Worm (Caenorhabditis elegans): ENCODE data around the gene C05E11.7.

ce11 chrX:4604185-4604584 is 18.7 kb upstream of the C05E11.7 start:
- TF ChIP-seq elt-3 (tag; optimal IDR thresholded peaks at IDR 0.05), result no peak
- no peak for TF ChIP-seq hlh-1 (tag; optimal IDR thresholded peaks at IDR 0.05)
- no peak for TF ChIP-seq ztf-11 (tag; optimal IDR thresholded peaks at IDR 0.05)
- no peak for TF ChIP-seq snpc-4 (tag; optimal IDR thresholded peaks at IDR 0.05)
- TF ChIP-seq zip-8 (tag; optimal IDR thresholded peaks at IDR 0.05), result no peak
- TF ChIP-seq lin-13 (tag; optimal IDR thresholded peaks at IDR 0.05), result no peak
- no peak for TF ChIP-seq flh-1 (GFP tag; optimal IDR thresholded peaks at IDR 0.05)
- TF ChIP-seq sem-2 (GFP tag; optimal IDR thresholded peaks at IDR 0.05), result no peak
- TF ChIP-seq nhr-28 (tag; optimal IDR thresholded peaks at IDR 0.05), result no peak
